Worm (Caenorhabditis elegans) whole organism, midembryonic: ENCODE results near the gene F18E9.3.

Source experiments
- T22C8.4 ChIP-seq: fragments of 200-800 bp; sonication (Bioruptor generic); IDR thresholded peaks from 2 replicates; pipeline ENCODE4 v1.3.6; 2022; ENCODE audit warnings: missing genetic modification characterization, missing compliant biosample characterization
- cog-1 ChIP-seq: sonication (generic microtip); optimal IDR thresholded peaks from 2 replicates; lab custom pipeline; 2016; ENCODE audit warnings: missing genetic modification characterization, missing compliant biosample characterization
- flt-1 ChIP-seq: fragments of 200-800 bp; sonication (Bioruptor generic); IDR thresholded peaks from 2 replicates; pipeline ENCODE4 v1.3.6; 2022; ENCODE audit warnings: missing genetic modification characterization, missing compliant biosample characterization
- klf-2 ChIP-seq: fragments of 200-800 bp; sonication (Bioruptor generic); conservative IDR thresholded peaks from 2 replicates; pipeline ENCODE4 v1.3.6; 2022; ENCODE audit warnings: missing genetic modification reagents, missing genetic modification characterization, missing compliant biosample characterization
- med-1 ChIP-seq: sonication (generic microtip); optimal IDR thresholded peaks from 2 replicates; lab custom pipeline; 2017; ENCODE audit warnings: missing genetic modification characterization, mild to moderate bottlenecking, missing compliant biosample characterization, antibody characterized with exemption, missing genetic modification reagents; ENCODE audit not compliant: insufficient read depth
- ref-1 ChIP-seq: fragments of 200-800 bp; sonication (Bioruptor generic); conservative IDR thresholded peaks from 2 replicates; pipeline ENCODE4 v1.3.6; 2022; ENCODE audit warnings: missing genetic modification reagents, missing genetic modification characterization, missing compliant biosample characterization
- tab-1 ChIP-seq: fragments of 200-800 bp; sonication (Bioruptor generic); IDR thresholded peaks from 2 replicates; pipeline ENCODE4 v1.3.6; 2022; ENCODE audit warnings: missing genetic modification characterization, missing compliant biosample characterization
- ztf-23 ChIP-seq: fragments of 200-800 bp; sonication (Bioruptor generic); IDR thresholded peaks from 2 replicates; pipeline ENCODE4 v1.3.6; 2022; ENCODE audit warnings: missing genetic modification reagents, missing genetic modification characterization, missing compliant biosample characterization
- ztf-29 ChIP-seq: fragments of 200-800 bp; sonication (Bioruptor generic); IDR thresholded peaks from 2 replicates; pipeline ENCODE4 v1.3.6; 2022; ENCODE audit warnings: missing genetic modification reagents, missing genetic modification characterization, missing compliant biosample characterization

- no peak for TF ChIP-seq tab-1 (GFP tag; lab: Robert Waterston, UW)
- no peak for TF ChIP-seq med-1 (GFP tag; lab: Kevin White, UChicago)
- TF ChIP-seq cog-1 (tag; lab: Kevin White, UChicago) = no peak
- TF ChIP-seq flt-1 = no peak
- TF ChIP-seq ztf-23 (GFP tag; lab: Robert Waterston, UW) = no peak; the same call in 1 of the 2 replicates
- TF ChIP-seq ref-1 (GFP tag; lab: Robert Waterston, UW) = no peak
- 0 out of 2 replicates have a peak, but pooled peaks have one; percentile 31 for TF ChIP-seq ztf-29 (GFP tag; lab: Robert Waterston, UW)
- TF ChIP-seq T22C8.4 = no peak
- no peak for TF ChIP-seq klf-2 (GFP tag; lab: Robert Waterston, UW)
Measured at ce11 chrX:8623840-8624591, 38.1 kb downstream of the F18E9.3 start.
